Fruit fly (Drosophila melanogaster) whole organism, embryonic: ENCODE results near the gene CG4291.
A peak's percentile ranks its signal among the peaks of the same experiment; 100 is the strongest.

Experiments
- Antp ChIP-seq: fragments of 200-800 bp; sonication (Bioruptor generic); optimal IDR thresholded peaks from 3 replicates; lab custom pipeline; 2016; ENCODE audit warnings: missing biosample characterization, missing genetic modification characterization
- Atf-2 ChIP-seq: fragments of 200-800 bp; sonication (Bioruptor generic); optimal IDR thresholded peaks from 2 replicates; lab custom pipeline; 2016; ENCODE audit warnings: missing biosample characterization, missing genetic modification characterization
- Atf6 ChIP-seq: fragments of 200-800 bp; sonication (Bioruptor generic); IDR thresholded peaks from 2 replicates; pipeline ENCODE4 v1.3.6; 2022; ENCODE audit warnings: missing biosample characterization, missing genetic modification characterization
- B-H1 ChIP-seq: fragments of 200-800 bp; sonication (Bioruptor generic); IDR thresholded peaks from 3 replicates; pipeline ENCODE4 v1.3.6; 2022; ENCODE audit warnings: missing biosample characterization, missing genetic modification characterization
- Blimp-1 ChIP-seq: fragments of 200-800 bp; sonication (Bioruptor generic); optimal IDR thresholded peaks from 3 replicates; lab custom pipeline; 2018; ENCODE audit warnings: missing biosample characterization, missing genetic modification characterization, mild to moderate bottlenecking, moderate library complexity, missing genetic modification reagents
- CG11504 ChIP-seq: fragments of 200-800 bp; sonication (Bioruptor generic); optimal IDR thresholded peaks from 3 replicates; lab custom pipeline; 2019; ENCODE audit warnings: missing biosample characterization, mild to moderate bottlenecking, missing genetic modification characterization, moderate library complexity
- CG12104 ChIP-seq: fragments of 200-800 bp; sonication (Bioruptor generic); optimal IDR thresholded peaks from 3 replicates; lab custom pipeline; 2016; ENCODE audit warnings: missing biosample characterization, missing genetic modification characterization
- CG12155 ChIP-seq: fragments of 200-800 bp; sonication (Bioruptor generic); optimal IDR thresholded peaks from 3 replicates; lab custom pipeline; 2016; ENCODE audit warnings: missing biosample characterization, missing genetic modification characterization
- CG1233 ChIP-seq: fragments of 200-800 bp; sonication (Bioruptor generic); optimal IDR thresholded peaks from 4 replicates; lab custom pipeline; 2018; ENCODE audit warnings: missing biosample characterization, mild to moderate bottlenecking, missing genetic modification characterization
- CG13287 ChIP-seq: fragments of 200-800 bp; sonication (Bioruptor generic); IDR thresholded peaks from 2 replicates; pipeline ENCODE4 v1.3.6; 2022; ENCODE audit warnings: missing biosample characterization, missing genetic modification characterization; ENCODE audit not compliant: partially characterized antibody
- CG14965 ChIP-seq: fragments of 200-800 bp; sonication (Bioruptor generic); optimal IDR thresholded peaks from 2 replicates; lab custom pipeline; 2016; ENCODE audit warnings: missing biosample characterization, missing genetic modification characterization, borderline replicate concordance
- CG16813 ChIP-seq: fragments of 200-800 bp; sonication (Bioruptor generic); IDR thresholded peaks from 3 replicates; pipeline ENCODE4 v1.3.6; 2022; ENCODE audit warnings: missing biosample characterization, missing genetic modification characterization; ENCODE audit not compliant: partially characterized antibody
- CG16863 ChIP-seq: fragments of 200-800 bp; sonication (Bioruptor generic); optimal IDR thresholded peaks from 3 replicates; lab custom pipeline; 2016; ENCODE audit warnings: missing biosample characterization, missing genetic modification characterization
- CG17361 ChIP-seq: fragments of 200-800 bp; sonication (Bioruptor generic); IDR thresholded peaks from 3 replicates; pipeline ENCODE4 v1.3.6; 2022; ENCODE audit warnings: missing biosample characterization, missing genetic modification characterization
- CG18764 ChIP-seq: fragments of 200-800 bp; sonication (Bioruptor generic); optimal IDR thresholded peaks from 3 replicates; lab custom pipeline; 2016; ENCODE audit warnings: missing biosample characterization, missing genetic modification characterization
- CG2678 ChIP-seq: fragments of 200-800 bp; sonication (Bioruptor generic); optimal IDR thresholded peaks from 3 replicates; lab custom pipeline; 2019; ENCODE audit warnings: missing biosample characterization, mild to moderate bottlenecking, missing genetic modification characterization, moderate library complexity
- CG3726 ChIP-seq: fragments of 200-800 bp; sonication (Bioruptor generic); IDR thresholded peaks from 3 replicates; pipeline ENCODE4, ENCODE4 v1.3.6; 2022; ENCODE audit warnings: missing biosample characterization, missing genetic modification characterization
- CG7556 ChIP-seq: fragments of 200-800 bp; sonication (Bioruptor generic); optimal IDR thresholded peaks from 2 replicates; lab custom pipeline; 2017; ENCODE audit warnings: missing biosample characterization, mild to moderate bottlenecking, missing genetic modification characterization
- CG8924 ChIP-seq: fragments of 200-800 bp; optimal IDR thresholded peaks from 3 replicates; lab custom pipeline; 2019; ENCODE audit warnings: missing biosample characterization, mild to moderate bottlenecking, missing genetic modification characterization, moderate library complexity
- CG8944 ChIP-seq: fragments of 200-800 bp; sonication (Bioruptor generic); optimal IDR thresholded peaks from 3 replicates; lab custom pipeline; 2016; ENCODE audit warnings: missing biosample characterization, missing genetic modification characterization
- CG9727 ChIP-seq: fragments of 200-800 bp; sonication (Bioruptor generic); optimal IDR thresholded peaks from 3 replicates; lab custom pipeline; 2017; ENCODE audit warnings: missing biosample characterization, mild to moderate bottlenecking, missing genetic modification characterization
- CG9932 ChIP-seq: fragments of 200-800 bp; sonication (Bioruptor generic); IDR thresholded peaks from 2 replicates; pipeline ENCODE4 v1.3.6; 2022; ENCODE audit warnings: missing biosample characterization, missing genetic modification characterization
- Eip74EF ChIP-seq, 2 experiments: fragments of 200-800 bp in 1 of 2; fragments of >200 bp in 1 of 2; sonication (Bioruptor generic) in 1 of 2; optimal IDR thresholded peaks; 2 replicates each; lab custom pipeline; 2017 to 2019; ENCODE audit warnings: missing biosample characterization in 2 of 2, missing genetic modification characterization in 2 of 2, mild to moderate bottlenecking in 1 of 2, moderate library complexity in 1 of 2
- Fer2 ChIP-seq: fragments of 200-800 bp; sonication (Bioruptor generic); optimal IDR thresholded peaks from 2 replicates; lab custom pipeline; 2018; ENCODE audit warnings: missing biosample characterization, mild to moderate bottlenecking, missing genetic modification characterization, moderate library complexity
- Lhr ChIP-seq: fragments of 200-800 bp; sonication (Bioruptor generic); optimal IDR thresholded peaks from 3 replicates; lab custom pipeline; 2017; ENCODE audit warnings: mild to moderate bottlenecking, missing biosample characterization, missing genetic modification reagents, missing genetic modification characterization
- Max ChIP-seq: fragments of 200-800 bp; sonication (Bioruptor generic); optimal IDR thresholded peaks from 2 replicates; lab custom pipeline; 2016; ENCODE audit warnings: missing biosample characterization, mild to moderate bottlenecking, missing genetic modification characterization
- Mrtf ChIP-seq: fragments of 200-800 bp; sonication (Bioruptor generic); IDR thresholded peaks from 3 replicates; pipeline ENCODE4 v1.3.6; 2022; ENCODE audit warnings: missing biosample characterization, missing genetic modification characterization
- Rx ChIP-seq: fragments of 200-800 bp; sonication (Bioruptor generic); IDR thresholded peaks from 2 replicates; pipeline ENCODE4 v1.3.6; 2022; ENCODE audit warnings: missing biosample characterization, missing genetic modification characterization
- Scr ChIP-seq: fragments of 200-800 bp; sonication (Bioruptor generic); IDR thresholded peaks from 2 replicates; pipeline ENCODE4 v1.3.6; 2022; ENCODE audit warnings: missing biosample characterization, missing genetic modification characterization; ENCODE audit not compliant: partially characterized antibody
- Taf1 ChIP-seq: fragments of 200-800 bp; sonication (Bioruptor generic); IDR thresholded peaks from 2 replicates; pipeline ENCODE4 v1.3.6; 2022; ENCODE audit warnings: missing biosample characterization, missing genetic modification characterization
- Xrp1 ChIP-seq: fragments of 200-800 bp; sonication (Bioruptor generic); IDR thresholded peaks from 2 replicates; pipeline ENCODE4 v1.3.6; 2022; ENCODE audit warnings: missing biosample characterization, missing genetic modification characterization
- abd-A ChIP-seq: fragments of 200-800 bp; sonication (Bioruptor generic); optimal IDR thresholded peaks from 3 replicates; lab custom pipeline; 2019; ENCODE audit warnings: missing biosample characterization, mild to moderate bottlenecking, missing genetic modification characterization, moderate library complexity
- bab2 ChIP-seq: fragments of 200-800 bp; sonication (Bioruptor generic); optimal IDR thresholded peaks from 2 replicates; lab custom pipeline; 2016; ENCODE audit warnings: missing biosample characterization, missing genetic modification characterization
- bowl ChIP-seq: fragments of 200-800 bp; sonication (Bioruptor generic); IDR thresholded peaks from 2 replicates; pipeline ENCODE4 v1.3.6; 2022; ENCODE audit warnings: missing biosample characterization, missing genetic modification characterization
- gem ChIP-seq: fragments of 200-800 bp; sonication (Bioruptor generic); optimal IDR thresholded peaks from 2 replicates; lab custom pipeline; 2019; ENCODE audit warnings: missing biosample characterization, mild to moderate bottlenecking, missing genetic modification characterization, moderate library complexity
- hbn ChIP-seq: fragments of 200-800 bp; sonication (Bioruptor generic); IDR thresholded peaks from 2 replicates; pipeline ENCODE4 v1.3.6; 2022; ENCODE audit warnings: missing biosample characterization, missing genetic modification characterization; ENCODE audit not compliant: partially characterized antibody
- maf-S ChIP-seq: fragments of 200-800 bp; sonication (Bioruptor generic); optimal IDR thresholded peaks from 2 replicates; lab custom pipeline; 2016; ENCODE audit warnings: missing biosample characterization, missing genetic modification characterization
- nerfin-2 ChIP-seq: fragments of 200-800 bp; sonication (Bioruptor generic); IDR thresholded peaks from 2 replicates; pipeline ENCODE4 v1.3.6; 2022; ENCODE audit warnings: missing biosample characterization, missing genetic modification characterization; ENCODE audit not compliant: partially characterized antibody
- phol ChIP-seq: fragments of 200-800 bp; sonication (Bioruptor generic); optimal IDR thresholded peaks from 3 replicates; lab custom pipeline; 2018; ENCODE audit warnings: missing biosample characterization, mild to moderate bottlenecking, missing genetic modification characterization, moderate library complexity
- pros ChIP-seq: fragments of 200-800 bp; sonication (Bioruptor generic); optimal IDR thresholded peaks from 3 replicates; lab custom pipeline; 2019; ENCODE audit warnings: missing biosample characterization, mild to moderate bottlenecking, missing genetic modification characterization, moderate library complexity
- psq ChIP-seq: fragments of 200-800 bp; sonication (Bioruptor generic); optimal IDR thresholded peaks from 2 replicates; lab custom pipeline; 2017; ENCODE audit warnings: missing biosample characterization, missing genetic modification characterization
- schlank ChIP-seq: fragments of 200-800 bp; sonication (Bioruptor generic); optimal IDR thresholded peaks from 2 replicates; lab custom pipeline; 2018; ENCODE audit warnings: missing biosample characterization, mild to moderate bottlenecking, missing genetic modification characterization
- seq ChIP-seq: fragments of 200-800 bp; sonication (Bioruptor generic); IDR thresholded peaks from 2 replicates; pipeline ENCODE4 v1.3.6; 2022; ENCODE audit warnings: missing biosample characterization, missing genetic modification characterization
- tin ChIP-seq: fragments of 200-800 bp; sonication (Bioruptor generic); optimal IDR thresholded peaks from 3 replicates; lab custom pipeline; 2016; ENCODE audit warnings: missing biosample characterization, missing genetic modification characterization
- tll ChIP-seq, 2 experiments: fragments of 200-800 bp in 1 of 2; fragments of >200 bp in 1 of 2; sonication (Bioruptor generic) in 1 of 2; optimal IDR thresholded peaks; 2 replicates each; lab custom pipeline; 2017 to 2019; ENCODE audit warnings: missing biosample characterization in 2 of 2, missing genetic modification characterization in 2 of 2, mild to moderate bottlenecking in 1 of 2, moderate library complexity in 1 of 2
- tup ChIP-seq: fragments of 200-800 bp; sonication (Bioruptor generic); optimal IDR thresholded peaks from 2 replicates; lab custom pipeline; 2016; ENCODE audit warnings: missing biosample characterization, mild to moderate bottlenecking, missing genetic modification characterization, moderate library complexity
- vnd ChIP-seq: fragments of 200-800 bp; sonication (Bioruptor generic); IDR thresholded peaks from 3 replicates; pipeline ENCODE4 v1.3.6; 2022; ENCODE audit warnings: missing biosample characterization, missing genetic modification characterization; ENCODE audit not compliant: partially characterized antibody

Gene CG4291

dm6 chr2L:819315-820032 lies 33.1 kb downstream of the CG4291 start, which contains the start of the genes PGAP2 and Clp:
Gene PGAP2, minus strand, starts transcription at chr2L:819508.
Gene Clp, plus strand, starts transcription at chr2L:819964.
- no peak for TF ChIP-seq nerfin-2 (GFP tag; lab: Robert Waterston, UW)
- TF ChIP-seq maf-S (GFP tag; lab: Kevin White, UChicago), result peak; percentile 3
- peak; percentile 89 for TF ChIP-seq gem (tag; lab: Kevin White, UChicago)
- TF ChIP-seq seq (GFP tag; lab: Robert Waterston, UW), result peak; percentile 38; the same call in 1 of the 2 replicates
- peak; percentile 80 for TF ChIP-seq CG11504
- TF ChIP-seq Xrp1 (GFP tag; lab: Robert Waterston, UW), result peak; percentile 82
- TF ChIP-seq CG9932 (GFP tag; lab: Robert Waterston, UW), result peak; percentile 85
- TF ChIP-seq abd-A (tag; lab: Kevin White, UChicago), result no peak
- TF ChIP-seq CG14965 (GFP tag; lab: Kevin White, UChicago), result no peak
- peak; percentile 61 for TF ChIP-seq Max (GFP tag; lab: Kevin White, UChicago)
- TF ChIP-seq tll (GFP tag; optimal IDR thresholded peaks at IDR 0.05; lab: Kevin White, UChicago), result no peak
- peak; percentile 67; the same call in 1 of the 2 replicates for TF ChIP-seq Scr (GFP tag; lab: Robert Waterston, UW)
- TF ChIP-seq Mrtf (GFP tag; lab: Robert Waterston, UW), result peak; percentile 51; the same call in 1 of the 3 replicates
- peak; percentile 30 for TF ChIP-seq schlank (tag; lab: Kevin White, UChicago)
- TF ChIP-seq Eip74EF (GFP tag; optimal IDR thresholded peaks at IDR 0.05; lab: Kevin White, UChicago), result no peak
- no peak for TF ChIP-seq CG16863 (GFP tag; lab: Kevin White, UChicago)
- peak; percentile 70; the same call in 1 of the 2 replicates for TF ChIP-seq CG13287 (GFP tag; lab: Robert Waterston, UW)
- peak; percentile 12 for TF ChIP-seq CG8944 (GFP tag; lab: Kevin White, UChicago)
- TF ChIP-seq Blimp-1, result peak; percentile 65
- peak; percentile 91 for TF ChIP-seq CG17361 (GFP tag; lab: Robert Waterston, UW)
- peak; percentile 52 for TF ChIP-seq Lhr (GFP tag; lab: Kevin White, UChicago)
- TF ChIP-seq CG3726 (GFP tag; lab: Robert Waterston, UW), result 0 out of 3 replicates have a peak, but pooled peaks have one; percentile 16
- TF ChIP-seq tup, result peak; percentile 13
- peak; percentile 77 for TF ChIP-seq CG8924 (tag; lab: Kevin White, UChicago)
- TF ChIP-seq CG12104 (GFP tag; lab: Kevin White, UChicago), result peak; percentile 79
- TF ChIP-seq Fer2, result peak; percentile 26
- TF ChIP-seq Taf1 (GFP tag; lab: Robert Waterston, UW), result peak; percentile 24; the same call in 1 of the 2 replicates
- TF ChIP-seq tin (GFP tag; lab: Kevin White, UChicago), result peak; percentile 73
- TF ChIP-seq CG1233 (GFP tag; lab: Kevin White, UChicago), result peak; percentile 74
- TF ChIP-seq CG18764 (GFP tag; lab: Kevin White, UChicago), result peak; percentile 60
- no peak for TF ChIP-seq psq
- 0 out of 2 replicates have a peak, but pooled peaks have one; percentile 31 for TF ChIP-seq hbn (GFP tag; lab: Robert Waterston, UW)
- TF ChIP-seq bab2 (GFP tag; lab: Kevin White, UChicago), result peak; percentile 57
- TF ChIP-seq bowl (GFP tag; lab: Robert Waterston, UW), result no peak
- TF ChIP-seq CG2678 (tag; lab: Kevin White, UChicago), result peak; percentile 80
- peak; percentile 85 for TF ChIP-seq phol
- peak; percentile 73 for TF ChIP-seq CG12155 (GFP tag; lab: Kevin White, UChicago)
- TF ChIP-seq pros (GFP tag; lab: Kevin White, UChicago), result no peak
- TF ChIP-seq B-H1, result peak; percentile 72
- TF ChIP-seq Atf6 (GFP tag; lab: Robert Waterston, UW), result peak; percentile 72
- TF ChIP-seq vnd, result peak; percentile 48; the same call in 1 of the 3 replicates
- TF ChIP-seq Rx (GFP tag; lab: Robert Waterston, UW), result peak; percentile 52; the same call in 1 of the 2 replicates
- peak; percentile 31 for TF ChIP-seq Antp
- TF ChIP-seq CG9727, result peak; percentile 80
- peak; percentile 54 for TF ChIP-seq CG16813
- peak; percentile 30 for TF ChIP-seq Atf-2 (GFP tag; lab: Kevin White, UChicago)
- peak; percentile 65 for TF ChIP-seq CG7556 (GFP tag; lab: Kevin White, UChicago)
